Worm (Caenorhabditis elegans) whole organism, L1 larva: Measurements from ENCODE around the gene cdkl-1.
A peak's percentile ranks its signal among the peaks of the same experiment; 100 is the strongest.

ENCODE experiments used
- C04F5.9 ChIP-seq: sonication (generic microtip); optimal IDR thresholded peaks from 2 replicates; lab custom pipeline; 2016; ENCODE audit warnings: missing genetic modification characterization, missing compliant biosample characterization
- C16A3.4 ChIP-seq: fragments of 150-350 bp; optimal IDR thresholded peaks from 2 replicates; lab custom pipeline; 2014; ENCODE audit warnings: missing biosample characterization, missing genetic modification characterization
- F16B12.6 ChIP-seq: fragments of 150-350 bp; optimal IDR thresholded peaks from 2 replicates; lab custom pipeline; 2014; ENCODE audit warnings: missing biosample characterization, missing genetic modification characterization
- alr-1 ChIP-seq: fragments of 200-800 bp; sonication (Bioruptor generic); optimal IDR thresholded peaks from 2 replicates; lab custom pipeline; 2018; ENCODE audit warnings: borderline replicate concordance, mild to moderate bottlenecking, missing genetic modification characterization, missing compliant biosample characterization
- aly-2 ChIP-seq: fragments of 150-350 bp; optimal IDR thresholded peaks from 2 replicates; lab custom pipeline; 2014; ENCODE audit warnings: missing biosample characterization, missing genetic modification characterization
- blmp-1 ChIP-seq: fragments of 150-350 bp; optimal IDR thresholded peaks from 2 replicates; lab custom pipeline; 2014; ENCODE audit warnings: missing biosample characterization, missing genetic modification characterization
- ceh-63 ChIP-seq: fragments of 200-800 bp; sonication (Bioruptor generic); optimal IDR thresholded peaks from 2 replicates; lab custom pipeline; 2018; ENCODE audit warnings: mild to moderate bottlenecking, missing genetic modification characterization, missing compliant biosample characterization
- ceh-8 ChIP-seq: fragments of 200-800 bp; sonication (Bioruptor generic); optimal IDR thresholded peaks from 2 replicates; lab custom pipeline; 2018; ENCODE audit warnings: mild to moderate bottlenecking, missing genetic modification characterization, moderate library complexity, missing compliant biosample characterization
- efl-1 ChIP-seq, 4 experiments: fragments of 150-350 bp; optimal IDR thresholded peaks in 3 of 4; peaks in 1 of 4; 1 replicate in 1 of 4; 2 replicates in 3 of 4; lab custom pipeline; 2014; ENCODE audit warnings: missing biosample characterization in 2 of 4, missing genetic modification characterization in 2 of 4, missing genetic modification reagents in 2 of 4
- elt-2 ChIP-seq: sonication (generic microtip); optimal IDR thresholded peaks from 2 replicates; lab custom pipeline; 2016; ENCODE audit warnings: missing genetic modification characterization, mild to moderate bottlenecking, inconsistent platforms, missing compliant biosample characterization, missing genetic modification reagents
- elt-3 ChIP-seq, 6 experiments: fragments of 150-350 bp in 1 of 6; sonication (generic microtip); optimal IDR thresholded peaks; 2 replicates each; lab custom pipeline; 2017 to 2018; ENCODE audit warnings: missing biosample characterization in 6 of 6, missing genetic modification characterization in 6 of 6, inconsistent platforms in 1 of 6
- fkh-10 ChIP-seq: sonication (generic microtip); optimal IDR thresholded peaks from 2 replicates; lab custom pipeline; 2017; ENCODE audit warnings: missing biosample characterization, missing genetic modification reagents, missing genetic modification characterization
- grh-1 ChIP-seq: fragments of 200-800 bp; sonication (Bioruptor generic); IDR thresholded peaks from 2 replicates; pipeline ENCODE4 v1.3.6; 2022; ENCODE audit warnings: missing genetic modification reagents, missing genetic modification characterization, missing compliant biosample characterization
- hlh-17 ChIP-seq: fragments of 200-800 bp; sonication (Bioruptor generic); optimal IDR thresholded peaks from 2 replicates; lab custom pipeline; 2018; ENCODE audit warnings: missing genetic modification characterization, mild to moderate bottlenecking, missing compliant biosample characterization, moderate library complexity, borderline replicate concordance
- hpl-2 ChIP-seq: fragments of 150-350 bp; optimal IDR thresholded peaks from 2 replicates; lab custom pipeline; 2014; ENCODE audit warnings: missing biosample characterization, missing genetic modification reagents, missing genetic modification characterization
- irx-1 ChIP-seq: sonication (generic microtip); optimal IDR thresholded peaks from 2 replicates; lab custom pipeline; 2016; ENCODE audit warnings: missing genetic modification characterization, missing compliant biosample characterization
- jun-1 ChIP-seq: fragments of 150-350 bp; optimal IDR thresholded peaks from 2 replicates; lab custom pipeline; 2014; ENCODE audit warnings: missing biosample characterization, missing genetic modification reagents, missing genetic modification characterization
- lin-14 ChIP-seq: fragments of 200-800 bp; sonication (Bioruptor generic); optimal IDR thresholded peaks from 2 replicates; lab custom pipeline; 2018; ENCODE audit warnings: mild to moderate bottlenecking, missing genetic modification characterization, moderate library complexity, missing compliant biosample characterization
- lin-35 ChIP-seq, 2 experiments: fragments of 150-350 bp; optimal IDR thresholded peaks; 2 replicates each; lab custom pipeline; 2014; ENCODE audit warnings: missing biosample characterization in 2 of 2, missing genetic modification characterization in 2 of 2, missing genetic modification reagents in 2 of 2
- mef-2 ChIP-seq: fragments of 150-350 bp; optimal IDR thresholded peaks from 2 replicates; lab custom pipeline; 2014; ENCODE audit warnings: missing biosample characterization, missing genetic modification characterization
- nhr-11 ChIP-seq: fragments of 150-350 bp; optimal IDR thresholded peaks from 2 replicates; lab custom pipeline; 2014; ENCODE audit warnings: missing biosample characterization, missing genetic modification characterization
- nhr-12 ChIP-seq: sonication (generic microtip); optimal IDR thresholded peaks from 2 replicates; lab custom pipeline; 2017; ENCODE audit warnings: missing biosample characterization, missing genetic modification characterization
- nhr-19 ChIP-seq: fragments of 200-800 bp; sonication (Bioruptor generic); conservative IDR thresholded peaks from 2 replicates; pipeline ENCODE4 v1.3.6; 2022; ENCODE audit warnings: missing genetic modification characterization, missing compliant biosample characterization
- nhr-20 ChIP-seq: sonication (generic microtip); optimal IDR thresholded peaks from 2 replicates; lab custom pipeline; 2016; ENCODE audit warnings: mild to moderate bottlenecking, missing genetic modification characterization, missing compliant biosample characterization
- nhr-71 ChIP-seq: sonication (generic microtip); optimal IDR thresholded peaks from 2 replicates; lab custom pipeline; 2016; ENCODE audit warnings: mild to moderate bottlenecking, missing genetic modification characterization, moderate library complexity, missing compliant biosample characterization
- nhr-84 ChIP-seq: sonication (generic microtip); optimal IDR thresholded peaks from 2 replicates; lab custom pipeline; 2017; ENCODE audit warnings: missing biosample characterization, missing genetic modification characterization
- nhr-85 ChIP-seq: sonication (generic microtip); peaks from one replicate; lab custom pipeline; 2016; ENCODE audit warnings: missing genetic modification characterization, inconsistent platforms, missing compliant biosample characterization
- nhr-90 ChIP-seq: sonication (generic microtip); optimal IDR thresholded peaks from 2 replicates; lab custom pipeline; 2016; ENCODE audit warnings: mild to moderate bottlenecking, missing genetic modification characterization, missing compliant biosample characterization; ENCODE audit not compliant: poor library complexity
- pag-3 ChIP-seq: sonication (generic microtip); optimal IDR thresholded peaks from 2 replicates; lab custom pipeline; 2017; ENCODE audit warnings: missing genetic modification characterization, mild to moderate bottlenecking, missing compliant biosample characterization, antibody characterized with exemption, borderline replicate concordance; ENCODE audit not compliant: insufficient read depth
- rnt-1 ChIP-seq: sonication (generic microtip); optimal IDR thresholded peaks from 2 replicates; lab custom pipeline; 2016; ENCODE audit warnings: mild to moderate bottlenecking, missing genetic modification characterization, moderate library complexity, missing compliant biosample characterization
- skn-1 ChIP-seq: fragments of 150-350 bp; optimal IDR thresholded peaks from 2 replicates; lab custom pipeline; 2014; ENCODE audit warnings: missing biosample characterization, missing genetic modification characterization
- sptf-1 ChIP-seq: fragments of 150-350 bp; optimal IDR thresholded peaks from 2 replicates; lab custom pipeline; 2014; ENCODE audit warnings: missing biosample characterization, missing genetic modification characterization
- swsn-7 ChIP-seq: sonication (generic microtip); optimal IDR thresholded peaks from 2 replicates; lab custom pipeline; 2016; ENCODE audit warnings: missing genetic modification characterization, missing compliant biosample characterization
- tbx-2 ChIP-seq: sonication (generic microtip); optimal IDR thresholded peaks from 2 replicates; lab custom pipeline; 2016; ENCODE audit warnings: missing genetic modification characterization, missing compliant biosample characterization
- tlp-1 ChIP-seq: fragments of 150-350 bp; optimal IDR thresholded peaks from 2 replicates; lab custom pipeline; 2014; ENCODE audit warnings: missing biosample characterization, missing genetic modification characterization
- unc-98 ChIP-seq: fragments of 200-800 bp; sonication (Bioruptor generic); IDR thresholded peaks from 2 replicates; pipeline ENCODE4 v1.3.6; 2022; ENCODE audit warnings: missing genetic modification characterization, missing compliant biosample characterization
- xbp-1 ChIP-seq: sonication (generic microtip); optimal IDR thresholded peaks from 2 replicates; lab custom pipeline; 2016; ENCODE audit warnings: missing genetic modification characterization, missing compliant biosample characterization
- zip-4 ChIP-seq: fragments of 200-800 bp; sonication (Bioruptor generic); optimal IDR thresholded peaks from 2 replicates; lab custom pipeline; 2018; ENCODE audit warnings: mild to moderate bottlenecking, missing genetic modification characterization, moderate library complexity, missing compliant biosample characterization

The cdkl-1 gene

ce11 chrV:11083691-11084090 is 15.0 kb upstream of the cdkl-1 start (continued):
- TF ChIP-seq lin-14 (GFP tag; lab: Kevin White, UChicago) (peak; percentile 92), sptf-1 (tag; lab: Kevin White, UChicago) (no peak), ceh-8 (GFP tag; lab: Kevin White, UChicago) (no peak), rnt-1 (tag; lab: Kevin White, UChicago) (peak; percentile 84), tbx-2 (tag; lab: Kevin White, UChicago) (peak; percentile 67), C04F5.9 (tag; lab: Kevin White, UChicago) (no peak), alr-1 (tag; lab: Kevin White, UChicago) (no peak), hpl-2 (GFP tag; lab: Kevin White, UChicago) (no peak), unc-98 (GFP tag; lab: Robert Waterston, UW) (no peak), nhr-84 (no peak), aly-2 (tag; lab: Kevin White, UChicago) (peak; percentile 32), pag-3 (tag; lab: Kevin White, UChicago) (peak; percentile 88), ceh-63 (GFP tag; lab: Kevin White, UChicago) (no peak), skn-1 (tag; lab: Kevin White, UChicago) (no peak), zip-4 (GFP tag; lab: Kevin White, UChicago) (no peak), nhr-12 (tag; lab: Kevin White, UChicago) (no peak), nhr-19 (GFP tag; lab: Robert Waterston, UW) (peak; percentile 67), xbp-1 (tag; lab: Kevin White, UChicago) (peak; percentile 20), F16B12.6 (tag; lab: Kevin White, UChicago) (no peak), irx-1 (tag; lab: Kevin White, UChicago) (peak; percentile 35), C16A3.4 (tag; lab: Kevin White, UChicago) (peak; percentile 11), nhr-85 (tag; lab: Kevin White, UChicago) (no peak), grh-1 (GFP tag; lab: Robert Waterston, UW) (no peak), mef-2 (tag; lab: Kevin White, UChicago) (no peak)

ce11 chrV:11087119-11087518 is 11.6 kb upstream of the cdkl-1 start:
- TF ChIP-seq nhr-84 (no peak), fkh-10 (GFP tag; lab: Kevin White, UChicago) (no peak), nhr-19 (GFP tag; lab: Robert Waterston, UW) (no peak), elt-3 (tag; optimal IDR thresholded peaks at IDR 0.05; lab: Kevin White, UChicago) (peak in 2 of 6 experiments; percentile 67 to 75), nhr-11 (tag; lab: Kevin White, UChicago) (no peak), efl-1 (optimal IDR thresholded peaks at IDR 0.05; lab: Kevin White, UChicago) (no peak), efl-1 (GFP tag; optimal IDR thresholded peaks at IDR 0.05 in 1 of 2; lab: Kevin White, UChicago) (peak in 1 of 2 experiments; percentile 39), hlh-17 (GFP tag; lab: Kevin White, UChicago) (no peak), hpl-2 (GFP tag; lab: Kevin White, UChicago) (no peak), jun-1 (no peak), blmp-1 (peak; percentile 3), lin-14 (GFP tag; lab: Kevin White, UChicago) (peak; percentile 32), tlp-1 (tag; lab: Kevin White, UChicago) (no peak), nhr-71 (tag; lab: Kevin White, UChicago) (peak; percentile 8), nhr-20 (tag; lab: Kevin White, UChicago) (peak; percentile 40), swsn-7 (tag; lab: Kevin White, UChicago) (no peak), lin-35 (GFP tag; optimal IDR thresholded peaks at IDR 0.05; lab: Kevin White, UChicago) (no peak), nhr-90 (tag; lab: Kevin White, UChicago) (peak; percentile 17), alr-1 (tag; lab: Kevin White, UChicago) (no peak), elt-2 (tag; lab: Kevin White, UChicago) (peak; percentile 99)
